Fruit fly (Drosophila melanogaster) whole organism, embryonic: Measurements from ENCODE around the gene Dph5.
A peak's percentile ranks its signal among the peaks of the same experiment; 100 is the strongest.

Experiments used
- Bdp1 ChIP-seq: fragments of 200-800 bp; sonication (Bioruptor generic); optimal IDR thresholded peaks from 3 replicates; lab custom pipeline; 2016; ENCODE audit warnings: missing biosample characterization, missing genetic modification characterization
- CG1024 ChIP-seq: fragments of 200-800 bp; sonication (Bioruptor generic); IDR thresholded peaks from 2 replicates; pipeline ENCODE4 v1.3.6; 2022; ENCODE audit warnings: missing biosample characterization, missing genetic modification characterization
- CG10321 ChIP-seq: fragments of 200-800 bp; sonication (Bioruptor generic); IDR thresholded peaks from 2 replicates; pipeline ENCODE4 v1.3.6; 2022; ENCODE audit warnings: missing biosample characterization, missing genetic modification characterization
- CG11696 ChIP-seq: fragments of 200-800 bp; sonication (Bioruptor generic); IDR thresholded peaks from 2 replicates; pipeline ENCODE4 v1.3.6; 2022; ENCODE audit warnings: missing biosample characterization, missing genetic modification characterization
- CG12071 ChIP-seq: fragments of 200-800 bp; sonication (Bioruptor generic); optimal IDR thresholded peaks from 3 replicates; lab custom pipeline; 2018; ENCODE audit warnings: missing biosample characterization, mild to moderate bottlenecking, missing genetic modification characterization
- CG12104 ChIP-seq: fragments of 200-800 bp; sonication (Bioruptor generic); optimal IDR thresholded peaks from 3 replicates; lab custom pipeline; 2016; ENCODE audit warnings: missing biosample characterization, missing genetic modification characterization
- CG12236 ChIP-seq: fragments of 200-800 bp; sonication (Bioruptor generic); optimal IDR thresholded peaks from 2 replicates; lab custom pipeline; 2016; ENCODE audit warnings: missing biosample characterization, missing genetic modification characterization
- CG13123 ChIP-seq: fragments of 200-800 bp; sonication (Bioruptor generic); optimal IDR thresholded peaks from 2 replicates; lab custom pipeline; 2016; ENCODE audit warnings: missing biosample characterization, missing genetic modification characterization
- CG15514 ChIP-seq: fragments of 200-800 bp; sonication (Bioruptor generic); optimal IDR thresholded peaks from 3 replicates; lab custom pipeline; 2017; ENCODE audit warnings: missing biosample characterization, missing genetic modification characterization, mild to moderate bottlenecking, moderate library complexity, missing genetic modification reagents
- CG16779 ChIP-seq: fragments of 200-800 bp; sonication (Bioruptor generic); IDR thresholded peaks from 2 replicates; pipeline ENCODE4 v1.3.6; 2022; ENCODE audit warnings: missing biosample characterization, missing genetic modification characterization
- CG18476 ChIP-seq: fragments of 200-800 bp; sonication (Bioruptor generic); optimal IDR thresholded peaks from 2 replicates; lab custom pipeline; 2016; ENCODE audit warnings: missing biosample characterization, mild to moderate bottlenecking, missing genetic modification characterization
- CG18619 ChIP-seq: fragments of 200-800 bp; sonication (Bioruptor generic); optimal IDR thresholded peaks from 3 replicates; lab custom pipeline; 2017; ENCODE audit warnings: missing biosample characterization, mild to moderate bottlenecking, missing genetic modification characterization
- CG2129 ChIP-seq: fragments of 200-800 bp; sonication (Bioruptor generic); IDR thresholded peaks from 2 replicates; pipeline ENCODE4 v1.3.6; 2022; ENCODE audit warnings: missing biosample characterization, missing genetic modification characterization; ENCODE audit not compliant: partially characterized antibody
- CG30431 ChIP-seq: fragments of 200-800 bp; sonication (Bioruptor generic); optimal IDR thresholded peaks from 2 replicates; lab custom pipeline; 2017; ENCODE audit warnings: missing biosample characterization, missing genetic modification characterization
- CG3281 ChIP-seq: fragments of 200-800 bp; sonication (Bioruptor generic); optimal IDR thresholded peaks from 3 replicates; lab custom pipeline; 2017; ENCODE audit warnings: missing biosample characterization, mild to moderate bottlenecking, missing genetic modification characterization
- CG33213 ChIP-seq: fragments of 200-800 bp; sonication (Bioruptor generic); optimal IDR thresholded peaks from 3 replicates; lab custom pipeline; 2016; ENCODE audit warnings: missing biosample characterization, missing genetic modification characterization
- CG3838 ChIP-seq: fragments of 200-800 bp; sonication (Bioruptor generic); optimal IDR thresholded peaks from 3 replicates; lab custom pipeline; 2016; ENCODE audit warnings: missing biosample characterization, missing genetic modification characterization
- CG43689 ChIP-seq: fragments of 200-800 bp; sonication (Bioruptor generic); IDR thresholded peaks from 2 replicates; pipeline ENCODE4 v1.3.6; 2022; ENCODE audit warnings: missing biosample characterization, missing genetic modification characterization
- CG4424 ChIP-seq: fragments of 200-800 bp; sonication (Bioruptor generic); optimal IDR thresholded peaks from 3 replicates; lab custom pipeline; 2016; ENCODE audit warnings: missing biosample characterization, missing genetic modification characterization
- CG6272 ChIP-seq: fragments of 200-800 bp; sonication (Bioruptor generic); IDR thresholded peaks from 2 replicates; pipeline ENCODE4 v1.3.6; 2022; ENCODE audit warnings: missing biosample characterization, missing genetic modification characterization
- CG7556 ChIP-seq: fragments of 200-800 bp; sonication (Bioruptor generic); optimal IDR thresholded peaks from 2 replicates; lab custom pipeline; 2017; ENCODE audit warnings: missing biosample characterization, mild to moderate bottlenecking, missing genetic modification characterization
- CG8478 ChIP-seq: fragments of >200 bp; optimal IDR thresholded peaks from 2 replicates; lab custom pipeline; 2018
- CG8924 ChIP-seq: fragments of 200-800 bp; optimal IDR thresholded peaks from 3 replicates; lab custom pipeline; 2019; ENCODE audit warnings: missing biosample characterization, mild to moderate bottlenecking, missing genetic modification characterization, moderate library complexity
- CG8944 ChIP-seq: fragments of 200-800 bp; sonication (Bioruptor generic); optimal IDR thresholded peaks from 3 replicates; lab custom pipeline; 2016; ENCODE audit warnings: missing biosample characterization, missing genetic modification characterization
- D19A ChIP-seq: fragments of 200-800 bp; optimal IDR thresholded peaks from 3 replicates; lab custom pipeline; 2019; ENCODE audit warnings: missing biosample characterization, mild to moderate bottlenecking, missing genetic modification characterization, moderate library complexity
- Dad ChIP-seq: fragments of 200-800 bp; sonication (Bioruptor generic); optimal IDR thresholded peaks from 3 replicates; lab custom pipeline; 2016; ENCODE audit warnings: missing biosample characterization, missing genetic modification characterization
- Dek ChIP-seq: fragments of 200-800 bp; sonication (Bioruptor generic); optimal IDR thresholded peaks from 3 replicates; lab custom pipeline; 2019; ENCODE audit warnings: missing biosample characterization, mild to moderate bottlenecking, missing genetic modification characterization, moderate library complexity
- Dip2 ChIP-seq: fragments of 200-800 bp; sonication (Bioruptor generic); IDR thresholded peaks from 2 replicates; pipeline ENCODE4 v1.3.6; 2022; ENCODE audit warnings: missing biosample characterization, missing genetic modification characterization
- Ets65A ChIP-seq: fragments of 200-800 bp; sonication (Bioruptor generic); peaks from one replicate; lab custom pipeline; 2016; ENCODE audit warnings: missing biosample characterization, missing genetic modification characterization
- HHEX ChIP-seq: fragments of 200-800 bp; sonication (Bioruptor generic); optimal IDR thresholded peaks from 3 replicates; lab custom pipeline; 2017; ENCODE audit warnings: missing biosample characterization, mild to moderate bottlenecking, missing genetic modification characterization, missing genetic modification reagents
- MESR4 ChIP-seq: fragments of 200-800 bp; sonication (Bioruptor generic); optimal IDR thresholded peaks from 2 replicates; lab custom pipeline; 2018; ENCODE audit warnings: missing biosample characterization, mild to moderate bottlenecking, missing genetic modification characterization, moderate library complexity
- Max ChIP-seq: fragments of 200-800 bp; sonication (Bioruptor generic); optimal IDR thresholded peaks from 2 replicates; lab custom pipeline; 2016; ENCODE audit warnings: missing biosample characterization, mild to moderate bottlenecking, missing genetic modification characterization
- Mes4 ChIP-seq: fragments of 200-800 bp; sonication (Bioruptor generic); optimal IDR thresholded peaks from 2 replicates; lab custom pipeline; 2016; ENCODE audit warnings: missing biosample characterization, missing genetic modification characterization
- Rx ChIP-seq: fragments of 200-800 bp; sonication (Bioruptor generic); IDR thresholded peaks from 2 replicates; pipeline ENCODE4 v1.3.6; 2022; ENCODE audit warnings: missing biosample characterization, missing genetic modification characterization
- TFAM ChIP-seq: fragments of 200-800 bp; sonication (Bioruptor generic); optimal IDR thresholded peaks from 2 replicates; lab custom pipeline; 2017; ENCODE audit warnings: missing biosample characterization, missing genetic modification characterization, inconsistent platforms
- Tbp ChIP-seq: fragments of >200 bp; optimal IDR thresholded peaks from 2 replicates; lab custom pipeline; 2018; ENCODE audit warnings: missing biosample characterization, missing genetic modification characterization
- amos ChIP-seq: fragments of 200-800 bp; sonication (Bioruptor generic); IDR thresholded peaks from 2 replicates; pipeline ENCODE4 v1.3.6; 2022; ENCODE audit warnings: missing biosample characterization, missing genetic modification characterization; ENCODE audit not compliant: partially characterized antibody
- ase ChIP-seq: fragments of 200-800 bp; sonication (Bioruptor generic); IDR thresholded peaks from 3 replicates; pipeline ENCODE4 v1.3.6; 2022; ENCODE audit warnings: missing biosample characterization, missing genetic modification characterization
- ash1 ChIP-seq: fragments of 200-800 bp; sonication (Bioruptor generic); optimal IDR thresholded peaks from 2 replicates; lab custom pipeline; 2018; ENCODE audit warnings: missing biosample characterization, mild to moderate bottlenecking, missing genetic modification characterization
- az2 ChIP-seq: fragments of 200-800 bp; sonication (Bioruptor generic); optimal IDR thresholded peaks from 3 replicates; lab custom pipeline; 2016; ENCODE audit warnings: missing biosample characterization, missing genetic modification characterization
- esg ChIP-seq: fragments of 200-800 bp; sonication (Bioruptor generic); conservative IDR thresholded peaks from 2 replicates; pipeline ENCODE4 v1.3.6; 2022; ENCODE audit warnings: missing biosample characterization, missing genetic modification characterization
- ham ChIP-seq: fragments of 200-800 bp; sonication (Bioruptor generic); IDR thresholded peaks from 2 replicates; pipeline ENCODE4 v1.3.6; 2022; ENCODE audit warnings: missing biosample characterization, missing genetic modification characterization
- jumu ChIP-seq: fragments of 200-800 bp; sonication (Bioruptor generic); optimal IDR thresholded peaks from 3 replicates; lab custom pipeline; 2016; ENCODE audit warnings: missing biosample characterization, missing genetic modification characterization
- ken ChIP-seq: fragments of 200-800 bp; sonication (Bioruptor generic); IDR thresholded peaks from 3 replicates; pipeline ENCODE4 v1.3.6; 2022; ENCODE audit warnings: missing biosample characterization, missing genetic modification characterization
- luna ChIP-seq: fragments of 200-800 bp; sonication (Bioruptor generic); optimal IDR thresholded peaks from 2 replicates; lab custom pipeline; 2016; ENCODE audit warnings: missing biosample characterization, missing genetic modification characterization
- odd ChIP-seq: fragments of 200-800 bp; sonication (Bioruptor generic); optimal IDR thresholded peaks from 2 replicates; lab custom pipeline; 2017; ENCODE audit warnings: missing biosample characterization, mild to moderate bottlenecking, missing genetic modification characterization
- org-1 ChIP-seq: fragments of 200-800 bp; sonication (Bioruptor generic); optimal IDR thresholded peaks from 2 replicates; lab custom pipeline; 2017; ENCODE audit warnings: missing biosample characterization, missing genetic modification characterization
- prd ChIP-seq, 3 experiments: fragments of >200 bp in 2 of 3; fragments of 200-800 bp in 1 of 3; sonication (Bioruptor generic) in 1 of 3; optimal IDR thresholded peaks in 2 of 3; IDR thresholded peaks in 1 of 3; 2 replicates in 2 of 3; 3 replicates in 1 of 3; pipeline versions ENCODE4 v1.3.6 to Lab custom; 2017 to 2022; ENCODE audit warnings: missing biosample characterization in 1 of 3, missing genetic modification characterization in 1 of 3
- pzg ChIP-seq: fragments of 200-800 bp; sonication (Bioruptor generic); optimal IDR thresholded peaks from 3 replicates; lab custom pipeline; 2018; ENCODE audit warnings: missing biosample characterization, mild to moderate bottlenecking, missing genetic modification characterization, moderate library complexity
- sd ChIP-seq: fragments of 200-800 bp; sonication (Bioruptor generic); optimal IDR thresholded peaks from 3 replicates; lab custom pipeline; 2018; ENCODE audit warnings: missing biosample characterization, mild to moderate bottlenecking, missing genetic modification characterization, moderate library complexity
- tap ChIP-seq: fragments of 200-800 bp; optimal IDR thresholded peaks from 3 replicates; lab custom pipeline; 2019; ENCODE audit warnings: missing biosample characterization, mild to moderate bottlenecking, missing genetic modification characterization, moderate library complexity

The Dph5 gene

dm6 chr3R:22597344-22597954, 14.4 kb upstream of the Dph5 start (continued):
- TF ChIP-seq CG18619 (peak; percentile 40), Ets65A (GFP tag; lab: Kevin White, UChicago) (peak; percentile 85), CG6272 (GFP tag; lab: Robert Waterston, UW) (peak; percentile 61), ham (no peak), pzg (GFP tag; lab: Kevin White, UChicago) (no peak), CG33213 (GFP tag; lab: Kevin White, UChicago) (peak; percentile 6), Dip2 (no peak), TFAM (GFP tag; lab: Kevin White, UChicago) (no peak), ase (peak; percentile 65; the same call in 1 of the 3 replicates), HHEX (GFP tag; lab: Kevin White, UChicago) (peak; percentile 57), CG11696 (GFP tag; lab: Robert Waterston, UW) (peak; percentile 35; the same call in 1 of the 2 replicates), CG4424 (GFP tag; lab: Kevin White, UChicago) (no peak), ken (peak; percentile 89), org-1 (GFP tag; lab: Kevin White, UChicago) (peak; percentile 53), D19A (tag; lab: Kevin White, UChicago) (no peak), amos (GFP tag; lab: Robert Waterston, UW) (no peak), CG30431 (GFP tag; lab: Kevin White, UChicago) (peak; percentile 47), CG10321 (GFP tag; lab: Robert Waterston, UW) (no peak), CG15514 (GFP tag; lab: Kevin White, UChicago) (no peak), Bdp1 (GFP tag; lab: Kevin White, UChicago) (peak; percentile 13), CG8924 (tag; lab: Kevin White, UChicago) (peak; percentile 69), odd (GFP tag; lab: Kevin White, UChicago) (peak; percentile 66), CG12236 (GFP tag; lab: Kevin White, UChicago) (peak; percentile 23), Max (no peak), luna (GFP tag; lab: Kevin White, UChicago) (no peak), Mes4 (peak; percentile 54), jumu (GFP tag; lab: Kevin White, UChicago) (peak; percentile 66), CG8478 (lab: Kevin White, UChicago) (no peak), prd (optimal IDR thresholded peaks at IDR 0.05; lab: Kevin White, UChicago) (no peak), prd (GFP tag; IDR thresholded peaks at IDR 0.05; lab: Robert Waterston, UW) (peak; percentile 86), CG1024 (peak; percentile 67), CG7556 (GFP tag; lab: Kevin White, UChicago) (peak; percentile 65), CG12104 (GFP tag; lab: Kevin White, UChicago) (no peak), MESR4 (GFP tag; lab: Kevin White, UChicago) (no peak), sd (peak; percentile 11), Rx (peak; percentile 70), esg (peak; percentile 70), ash1 (GFP tag; lab: Kevin White, UChicago) (no peak), CG8944 (GFP tag; lab: Kevin White, UChicago) (peak; percentile 56), CG3281 (GFP tag; lab: Kevin White, UChicago) (no peak), Dad (GFP tag; lab: Kevin White, UChicago) (no peak), Tbp (no peak), Dek (tag; lab: Kevin White, UChicago) (peak; percentile 11), CG18476 (GFP tag; lab: Kevin White, UChicago) (peak; percentile 26), CG16779 (GFP tag; lab: Robert Waterston, UW) (no peak), az2 (GFP tag; lab: Kevin White, UChicago) (peak; percentile 82), CG2129 (GFP tag; lab: Robert Waterston, UW) (no peak), CG12071 (GFP tag; lab: Kevin White, UChicago) (peak; percentile 65), tap (no peak), CG13123 (GFP tag; lab: Kevin White, UChicago) (no peak), CG3838 (no peak), CG43689 (0 out of 2 replicates have a peak, but pooled peaks have one; percentile 30)
